Fruit fly (Drosophila melanogaster) whole organism, prepupa: ENCODE results near the gene Rip11.
A peak's percentile ranks its signal among the peaks of the same experiment; 100 is the strongest.

Experiments used
- CG10631 ChIP-seq: fragments of 200-800 bp; sonication (Bioruptor generic); optimal IDR thresholded peaks from 2 replicates; lab custom pipeline; 2016; ENCODE audit warnings: missing biosample characterization, missing genetic modification characterization
- CG10669 ChIP-seq: fragments of 200-800 bp; sonication (Bioruptor generic); optimal IDR thresholded peaks from 3 replicates; lab custom pipeline; 2018; ENCODE audit warnings: missing biosample characterization, mild to moderate bottlenecking, missing genetic modification characterization, moderate library complexity
- CG11294 ChIP-seq: fragments of 200-800 bp; sonication (Bioruptor generic); IDR thresholded peaks from 2 replicates; pipeline ENCODE4 v1.3.6; 2022; ENCODE audit warnings: missing biosample characterization, missing genetic modification characterization
- CG11762 ChIP-seq: fragments of 200-800 bp; sonication (Bioruptor generic); optimal IDR thresholded peaks from 3 replicates; lab custom pipeline; 2016; ENCODE audit warnings: missing biosample characterization, missing genetic modification characterization; ENCODE audit not compliant: insufficient read depth
- CG11902 ChIP-seq: fragments of 200-800 bp; sonication (Bioruptor generic); optimal IDR thresholded peaks from 3 replicates; lab custom pipeline; 2016; ENCODE audit warnings: missing biosample characterization, missing genetic modification characterization
- CG15336 ChIP-seq: fragments of 200-800 bp; sonication (Bioruptor generic); IDR thresholded peaks from 2 replicates; pipeline ENCODE4 v1.3.6; 2022; ENCODE audit warnings: missing biosample characterization, missing genetic modification characterization
- CG1621 ChIP-seq: fragments of 200-800 bp; sonication (Bioruptor generic); optimal IDR thresholded peaks from 3 replicates; lab custom pipeline; 2018; ENCODE audit warnings: missing biosample characterization, mild to moderate bottlenecking, missing genetic modification characterization
- CG16779 ChIP-seq: fragments of 200-800 bp; sonication (Bioruptor generic); optimal IDR thresholded peaks from 3 replicates; lab custom pipeline; 2017; ENCODE audit warnings: missing biosample characterization, mild to moderate bottlenecking, missing genetic modification characterization
- CG3032 ChIP-seq: fragments of 200-800 bp; optimal IDR thresholded peaks from 2 replicates; lab custom pipeline; 2019; ENCODE audit warnings: missing biosample characterization, mild to moderate bottlenecking, missing genetic modification characterization, moderate library complexity
- CG32006 ChIP-seq: fragments of 200-800 bp; sonication (Bioruptor generic); optimal IDR thresholded peaks from 3 replicates; lab custom pipeline; 2017; ENCODE audit warnings: missing biosample characterization, mild to moderate bottlenecking, missing genetic modification characterization
- CG34406 ChIP-seq: fragments of 200-800 bp; sonication (Bioruptor generic); optimal IDR thresholded peaks from 3 replicates; lab custom pipeline; 2016; ENCODE audit warnings: missing biosample characterization, missing genetic modification characterization
- CG4318 ChIP-seq: fragments of 200-800 bp; sonication (Bioruptor generic); optimal IDR thresholded peaks from 3 replicates; lab custom pipeline; 2017; ENCODE audit warnings: missing biosample characterization, mild to moderate bottlenecking, missing genetic modification characterization
- CG6163 ChIP-seq: fragments of 200-800 bp; sonication (Bioruptor generic); IDR thresholded peaks from 3 replicates; pipeline ENCODE4 v1.3.6; 2022; ENCODE audit warnings: missing biosample characterization, missing genetic modification characterization
- CG6276 ChIP-seq: fragments of 200-800 bp; sonication (Bioruptor generic); optimal IDR thresholded peaks from 2 replicates; lab custom pipeline; 2017; ENCODE audit warnings: missing biosample characterization, mild to moderate bottlenecking, missing genetic modification characterization
- CG6792 ChIP-seq: fragments of 200-800 bp; sonication (Bioruptor generic); optimal IDR thresholded peaks from 3 replicates; lab custom pipeline; 2016; ENCODE audit warnings: missing biosample characterization, missing genetic modification characterization
- CG6808 ChIP-seq: fragments of 200-800 bp; sonication (Bioruptor generic); optimal IDR thresholded peaks from 3 replicates; lab custom pipeline; 2017; ENCODE audit warnings: missing biosample characterization, missing genetic modification characterization, mild to moderate bottlenecking, moderate library complexity, missing genetic modification reagents
- CG6854 ChIP-seq: fragments of 200-800 bp; sonication (Bioruptor generic); optimal IDR thresholded peaks from 2 replicates; lab custom pipeline; 2017; ENCODE audit warnings: missing biosample characterization, mild to moderate bottlenecking, missing genetic modification characterization
- CG7368 ChIP-seq: fragments of 200-800 bp; sonication (Bioruptor generic); optimal IDR thresholded peaks from 3 replicates; lab custom pipeline; 2016; ENCODE audit warnings: missing biosample characterization, missing genetic modification characterization
- CG8319 ChIP-seq: fragments of 200-800 bp; sonication (Bioruptor generic); optimal IDR thresholded peaks from 3 replicates; lab custom pipeline; 2016; ENCODE audit warnings: missing biosample characterization, missing genetic modification characterization
- Eip75B ChIP-seq: fragments of 200-800 bp; sonication (Bioruptor generic); optimal IDR thresholded peaks from 3 replicates; lab custom pipeline; 2016; ENCODE audit warnings: missing biosample characterization, missing genetic modification characterization
- Eip78C ChIP-seq: fragments of 200-800 bp; sonication (Bioruptor generic); peaks from one replicate; lab custom pipeline; 2016; ENCODE audit warnings: missing biosample characterization, missing genetic modification characterization
- Ets21C ChIP-seq: fragments of 200-800 bp; sonication (Bioruptor generic); optimal IDR thresholded peaks from 3 replicates; lab custom pipeline; 2016; ENCODE audit warnings: missing biosample characterization, missing genetic modification characterization
- Ets96B ChIP-seq: fragments of 200-800 bp; optimal IDR thresholded peaks from 2 replicates; lab custom pipeline; 2019; ENCODE audit warnings: missing biosample characterization, mild to moderate bottlenecking, missing genetic modification characterization, moderate library complexity
- Gug ChIP-seq: fragments of 200-800 bp; sonication (Bioruptor generic); IDR thresholded peaks from 2 replicates; pipeline ENCODE4 v1.3.6; 2022; ENCODE audit warnings: missing biosample characterization, missing genetic modification characterization
- Hr38 ChIP-seq: sonication (Bioruptor generic); optimal IDR thresholded peaks from 2 replicates; lab custom pipeline; 2016; ENCODE audit warnings: missing biosample characterization, missing genetic modification characterization
- Hr4 ChIP-seq: fragments of 200-800 bp; sonication (Bioruptor generic); optimal IDR thresholded peaks from 3 replicates; lab custom pipeline; 2016; ENCODE audit warnings: missing biosample characterization, missing genetic modification characterization
- Lpt ChIP-seq: fragments of 200-800 bp; sonication (Bioruptor generic); optimal IDR thresholded peaks from 3 replicates; lab custom pipeline; 2016; ENCODE audit warnings: missing biosample characterization, missing genetic modification characterization
- Met ChIP-seq: fragments of 200-800 bp; sonication (Bioruptor generic); optimal IDR thresholded peaks from 3 replicates; lab custom pipeline; 2016; ENCODE audit warnings: missing biosample characterization, missing genetic modification characterization
- OdsH ChIP-seq: fragments of 200-800 bp; sonication (Bioruptor generic); optimal IDR thresholded peaks from 3 replicates; lab custom pipeline; 2016; ENCODE audit warnings: missing biosample characterization, missing genetic modification characterization
- Smox ChIP-seq: fragments of 200-800 bp; sonication (Bioruptor generic); optimal IDR thresholded peaks from 3 replicates; lab custom pipeline; 2016; ENCODE audit warnings: missing biosample characterization, missing genetic modification characterization
- Sox102F ChIP-seq: fragments of 200-800 bp; sonication (Bioruptor generic); optimal IDR thresholded peaks from 2 replicates; lab custom pipeline; 2016; ENCODE audit warnings: missing biosample characterization, mild to moderate bottlenecking, missing genetic modification characterization
- Sox14 ChIP-seq: fragments of 200-800 bp; sonication (Bioruptor generic); optimal IDR thresholded peaks from 3 replicates; lab custom pipeline; 2016; ENCODE audit warnings: missing biosample characterization, missing genetic modification characterization
- Sox15 ChIP-seq: fragments of 200-800 bp; sonication (Bioruptor generic); optimal IDR thresholded peaks from 3 replicates; lab custom pipeline; 2016; ENCODE audit warnings: missing biosample characterization, missing genetic modification characterization
- achi ChIP-seq: fragments of 200-800 bp; sonication (Bioruptor generic); optimal IDR thresholded peaks from 3 replicates; lab custom pipeline; 2016; ENCODE audit warnings: missing biosample characterization, missing genetic modification characterization
- acj6 ChIP-seq: fragments of 200-800 bp; sonication (Bioruptor generic); optimal IDR thresholded peaks from 3 replicates; lab custom pipeline; 2016; ENCODE audit warnings: missing biosample characterization, missing genetic modification characterization
- cyc ChIP-seq: fragments of 200-800 bp; sonication (Bioruptor generic); optimal IDR thresholded peaks from 3 replicates; lab custom pipeline; 2016; ENCODE audit warnings: missing biosample characterization, missing genetic modification characterization
- dsx ChIP-seq: fragments of 200-800 bp; optimal IDR thresholded peaks from 3 replicates; lab custom pipeline; 2019; ENCODE audit warnings: missing biosample characterization, mild to moderate bottlenecking, missing genetic modification characterization, moderate library complexity; ENCODE audit not compliant: poor library complexity, severe bottlenecking
- eg ChIP-seq: fragments of 200-800 bp; sonication (Bioruptor generic); IDR thresholded peaks from 3 replicates; pipeline ENCODE4 v1.3.6; 2022; ENCODE audit warnings: missing biosample characterization, missing genetic modification characterization
- esn ChIP-seq: fragments of 200-800 bp; sonication (Bioruptor generic); optimal IDR thresholded peaks from 2 replicates; lab custom pipeline; 2016; ENCODE audit warnings: missing biosample characterization, mild to moderate bottlenecking, missing genetic modification characterization, moderate library complexity
- fd59A ChIP-seq: fragments of 200-800 bp; sonication (Bioruptor generic); optimal IDR thresholded peaks from 2 replicates; lab custom pipeline; 2017; ENCODE audit warnings: missing biosample characterization, mild to moderate bottlenecking, missing genetic modification characterization, missing genetic modification reagents
- fd85E ChIP-seq: fragments of 200-800 bp; sonication (Bioruptor generic); optimal IDR thresholded peaks from 3 replicates; lab custom pipeline; 2016; ENCODE audit warnings: missing biosample characterization, missing genetic modification characterization
- fkh ChIP-seq: fragments of 200-800 bp; sonication (Bioruptor generic); optimal IDR thresholded peaks from 3 replicates; lab custom pipeline; 2017; ENCODE audit warnings: missing biosample characterization, mild to moderate bottlenecking, missing genetic modification characterization, moderate library complexity
- lz ChIP-seq: fragments of 200-800 bp; sonication (Bioruptor generic); optimal IDR thresholded peaks from 3 replicates; lab custom pipeline; 2016; ENCODE audit warnings: missing biosample characterization, missing genetic modification characterization
- net ChIP-seq: fragments of 200-800 bp; sonication (Bioruptor generic); optimal IDR thresholded peaks from 3 replicates; lab custom pipeline; 2016; ENCODE audit warnings: missing biosample characterization, missing genetic modification characterization
- pdm3 ChIP-seq: fragments of 200-800 bp; sonication (Bioruptor generic); optimal IDR thresholded peaks from 3 replicates; lab custom pipeline; 2016; ENCODE audit warnings: missing biosample characterization, missing genetic modification characterization
- salr ChIP-seq, 2 experiments: fragments of 200-800 bp; sonication (Bioruptor generic); optimal IDR thresholded peaks; 3 replicates each; lab custom pipeline; 2016 to 2018; ENCODE audit warnings: missing biosample characterization in 2 of 2, missing genetic modification characterization in 2 of 2, mild to moderate bottlenecking in 1 of 2
- ss ChIP-seq, 2 experiments: fragments of 200-800 bp; sonication (Bioruptor generic); optimal IDR thresholded peaks; 2 replicates in 1 of 2; 3 replicates in 1 of 2; lab custom pipeline; 2017 to 2018; ENCODE audit warnings: mild to moderate bottlenecking in 2 of 2, missing biosample characterization in 2 of 2, missing genetic modification characterization in 2 of 2, moderate library complexity in 1 of 2
- svp ChIP-seq: fragments of 200-800 bp; sonication (Bioruptor generic); peaks from one replicate; lab custom pipeline; 2016; ENCODE audit warnings: missing biosample characterization, missing genetic modification characterization
- vri ChIP-seq: fragments of 200-800 bp; sonication (Bioruptor generic); optimal IDR thresholded peaks from 3 replicates; lab custom pipeline; 2016; ENCODE audit warnings: missing biosample characterization, mild to moderate bottlenecking, missing genetic modification characterization

Gene Rip11

DNA sequence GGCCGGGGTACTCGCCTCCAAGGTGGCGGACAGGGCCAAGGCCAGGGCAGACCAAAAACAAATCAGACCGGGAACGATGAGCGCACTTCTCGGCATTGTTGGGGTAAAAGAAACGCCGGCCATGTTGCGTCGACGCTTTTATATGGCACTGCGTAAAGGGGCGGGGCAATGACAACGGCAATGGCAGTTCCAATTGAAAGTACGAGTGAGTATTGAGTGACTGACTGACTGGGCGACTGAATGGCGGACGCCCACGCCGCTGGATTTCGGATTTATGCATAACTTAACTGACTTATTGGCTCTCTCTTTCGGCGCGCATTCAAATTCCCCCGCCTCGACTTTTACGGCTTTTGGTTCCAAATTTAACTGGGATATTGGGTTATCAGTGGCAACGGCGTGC is 14.6 kb upstream of the Rip11 start, which contains the start of gene CG6696:
Gene CG6696 (minus strand): TSS at position 101 of the 400 bp plus-strand sequence.
- TF ChIP-seq Eip75B (GFP tag; lab: Kevin White, UChicago) = no peak
- no peak for TF ChIP-seq Hr4 (GFP tag; lab: Kevin White, UChicago)
- TF ChIP-seq CG15336 (GFP tag; lab: Robert Waterston, UW) = no peak
- no peak for TF ChIP-seq achi
- TF ChIP-seq Sox15 (GFP tag; lab: Kevin White, UChicago) = no peak
- no peak for TF ChIP-seq CG11762 (GFP tag; lab: Kevin White, UChicago)
- no peak for TF ChIP-seq CG1621 (tag; lab: Kevin White, UChicago)
- TF ChIP-seq CG11902 (GFP tag; lab: Kevin White, UChicago) = no peak
- no peak for TF ChIP-seq dsx (GFP tag; lab: Kevin White, UChicago)
- TF ChIP-seq CG3032 (tag; lab: Kevin White, UChicago) = no peak
- TF ChIP-seq CG10669 (GFP tag; lab: Kevin White, UChicago) = no peak
- TF ChIP-seq acj6 = no peak
- no peak for TF ChIP-seq net
- no peak for TF ChIP-seq fd59A (GFP tag; lab: Kevin White, UChicago)
- TF ChIP-seq svp (GFP tag; lab: Kevin White, UChicago) = no peak
- TF ChIP-seq, all 60 proteins: peak for 0

DNA sequence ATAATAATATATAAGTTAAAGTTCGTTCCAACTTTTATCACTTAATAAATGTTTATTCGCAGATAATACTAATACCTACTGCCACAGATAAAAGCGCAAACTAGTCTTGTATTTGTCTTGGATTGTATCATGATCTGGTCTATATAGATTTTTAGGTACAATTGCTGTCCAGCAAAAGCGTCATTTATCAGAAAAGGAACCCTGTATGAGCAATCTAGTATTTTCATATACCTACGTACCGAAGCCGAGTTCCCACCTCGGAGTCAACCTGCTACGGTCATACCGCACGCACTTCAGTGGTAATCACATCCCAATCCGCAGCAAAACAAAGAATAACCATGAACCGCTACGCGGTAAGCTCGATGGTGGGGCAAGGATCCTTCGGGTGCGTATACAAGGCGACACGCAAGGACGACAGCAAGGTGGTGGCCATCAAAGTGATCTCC is 10.1 kb upstream of the Rip11 start, which contains the start of gene fu:
Gene fu (plus strand): TSS at position 254 of the 446 bp plus-strand sequence.
- no peak for TF ChIP-seq fkh (GFP tag; lab: Kevin White, UChicago)
- TF ChIP-seq lz = peak; percentile 4
- no peak for TF ChIP-seq CG10631 (GFP tag; lab: Kevin White, UChicago)
- TF ChIP-seq Hr38 (GFP tag; lab: Kevin White, UChicago) = no peak
- TF ChIP-seq CG16779 (tag; lab: Kevin White, UChicago) = no peak
- no peak for TF ChIP-seq Gug (GFP tag; lab: Robert Waterston, UW)
- TF ChIP-seq OdsH = no peak
- no peak for TF ChIP-seq CG7368
- no peak for TF ChIP-seq pdm3 (GFP tag; lab: Kevin White, UChicago)
- no peak for TF ChIP-seq CG10669 (GFP tag; lab: Kevin White, UChicago)
- no peak for TF ChIP-seq Sox102F
- no peak for TF ChIP-seq vri
- TF ChIP-seq Smox = no peak
- peak; percentile 14 for TF ChIP-seq CG6854 (GFP tag; lab: Kevin White, UChicago)
- TF ChIP-seq CG15336 (GFP tag; lab: Robert Waterston, UW) = no peak
- no peak for TF ChIP-seq achi
- no peak for TF ChIP-seq fd59A (GFP tag; lab: Kevin White, UChicago)
- no peak for TF ChIP-seq fd85E (GFP tag; lab: Kevin White, UChicago)
- TF ChIP-seq CG4318 (GFP tag; lab: Kevin White, UChicago) = no peak
- TF ChIP-seq Eip78C (GFP tag; lab: Kevin White, UChicago) = no peak
- TF ChIP-seq CG6808 (GFP tag; lab: Kevin White, UChicago) = no peak
- no peak for TF ChIP-seq dsx (GFP tag; lab: Kevin White, UChicago)
- 0 out of 3 replicates have a peak, but pooled peaks have one; percentile 33 for TF ChIP-seq CG6163 (GFP tag; lab: Robert Waterston, UW)
- TF ChIP-seq svp (GFP tag; lab: Kevin White, UChicago) = no peak
- no peak for TF ChIP-seq Lpt
- TF ChIP-seq CG11902 (GFP tag; lab: Kevin White, UChicago) = no peak
- TF ChIP-seq ss (GFP tag; optimal IDR thresholded peaks at IDR 0.05; lab: Kevin White, UChicago) = no peak
- TF ChIP-seq acj6 = no peak
- no peak for TF ChIP-seq salr (GFP tag; optimal IDR thresholded peaks at IDR 0.05; lab: Kevin White, UChicago)
- no peak for TF ChIP-seq CG11294 (GFP tag; lab: Robert Waterston, UW)
- no peak for TF ChIP-seq Ets21C (GFP tag; lab: Kevin White, UChicago)
- no peak for TF ChIP-seq Ets96B (tag; lab: Kevin White, UChicago)
- TF ChIP-seq CG6792 = no peak
- no peak for TF ChIP-seq CG6276 (GFP tag; lab: Kevin White, UChicago)
- TF ChIP-seq cyc (GFP tag; lab: Kevin White, UChicago) = no peak
- TF ChIP-seq CG32006 (GFP tag; lab: Kevin White, UChicago) = no peak
- peak; percentile 19 for TF ChIP-seq Sox14 (GFP tag; lab: Kevin White, UChicago)
- TF ChIP-seq CG34406 (GFP tag; lab: Kevin White, UChicago) = peak; percentile 30
- TF ChIP-seq Hr4 (GFP tag; lab: Kevin White, UChicago) = no peak
- peak; percentile 30; the same call in 1 of the 3 replicates for TF ChIP-seq eg (GFP tag; lab: Robert Waterston, UW)
- TF ChIP-seq Met (GFP tag; lab: Kevin White, UChicago) = no peak
- peak; percentile 10 for TF ChIP-seq esn (GFP tag; lab: Kevin White, UChicago)
- no peak for TF ChIP-seq CG8319 (GFP tag; lab: Kevin White, UChicago)
